Fruit fly (Drosophila melanogaster) whole organism, embryonic: ENCODE results near the gene CG31231.

Experiments
- ATbp ChIP-seq: fragments of 200-800 bp; sonication (Bioruptor generic); optimal IDR thresholded peaks from 2 replicates; lab custom pipeline; 2017; ENCODE audit warnings: missing biosample characterization, mild to moderate bottlenecking, missing genetic modification characterization, missing genetic modification reagents
- Atf3 ChIP-seq: fragments of 200-800 bp; sonication (Bioruptor generic); optimal IDR thresholded peaks from 3 replicates; lab custom pipeline; 2016; ENCODE audit warnings: missing biosample characterization, missing genetic modification characterization
- Atf6 ChIP-seq: fragments of 200-800 bp; sonication (Bioruptor generic); IDR thresholded peaks from 2 replicates; pipeline ENCODE4 v1.3.6; 2022; ENCODE audit warnings: missing biosample characterization, missing genetic modification characterization
- Awh ChIP-seq: fragments of 200-800 bp; sonication (Bioruptor generic); IDR thresholded peaks from 2 replicates; pipeline ENCODE4, ENCODE4 v1.3.6; 2022; ENCODE audit warnings: missing biosample characterization, missing genetic modification characterization
- CG10267 ChIP-seq: fragments of 200-800 bp; sonication (Bioruptor generic); optimal IDR thresholded peaks from 2 replicates; lab custom pipeline; 2018; ENCODE audit warnings: missing biosample characterization, mild to moderate bottlenecking, missing genetic modification characterization, moderate library complexity
- CG11247 ChIP-seq: fragments of 200-800 bp; sonication (Bioruptor generic); IDR thresholded peaks from 2 replicates; pipeline ENCODE4 v1.3.6; 2022; ENCODE audit warnings: missing biosample characterization, missing genetic modification characterization
- CG11456 ChIP-seq: fragments of 200-800 bp; sonication (Bioruptor generic); IDR thresholded peaks from 3 replicates; pipeline ENCODE4 v1.3.6; 2022; ENCODE audit warnings: missing biosample characterization, missing genetic modification characterization
- CG11695 ChIP-seq: fragments of 200-800 bp; sonication (Bioruptor generic); IDR thresholded peaks from 3 replicates; pipeline ENCODE4 v1.3.6; 2022; ENCODE audit warnings: missing biosample characterization, missing genetic modification characterization
- CG12391 ChIP-seq: fragments of 200-800 bp; sonication (Bioruptor generic); optimal IDR thresholded peaks from 3 replicates; lab custom pipeline; 2018; ENCODE audit warnings: missing biosample characterization, mild to moderate bottlenecking, missing genetic modification characterization, moderate library complexity
- CG14860 ChIP-seq: fragments of 200-800 bp; sonication (Bioruptor generic); IDR thresholded peaks from 3 replicates; pipeline ENCODE4 v1.3.6; 2022; ENCODE audit warnings: missing biosample characterization, missing genetic modification characterization; ENCODE audit not compliant: partially characterized antibody
- CG15479 ChIP-seq: fragments of 200-800 bp; sonication (Bioruptor generic); optimal IDR thresholded peaks from 3 replicates; lab custom pipeline; 2019; ENCODE audit warnings: missing biosample characterization, mild to moderate bottlenecking, missing genetic modification characterization, moderate library complexity
- CG1603 ChIP-seq: fragments of 200-800 bp; sonication (Bioruptor generic); optimal IDR thresholded peaks from 2 replicates; lab custom pipeline; 2019; ENCODE audit warnings: missing biosample characterization, mild to moderate bottlenecking, missing genetic modification characterization, moderate library complexity
- CG16813 ChIP-seq: fragments of 200-800 bp; sonication (Bioruptor generic); IDR thresholded peaks from 3 replicates; pipeline ENCODE4 v1.3.6; 2022; ENCODE audit warnings: missing biosample characterization, missing genetic modification characterization; ENCODE audit not compliant: partially characterized antibody
- CG18599 ChIP-seq: fragments of 200-800 bp; sonication (Bioruptor generic); optimal IDR thresholded peaks from 3 replicates; lab custom pipeline; 2017; ENCODE audit warnings: missing biosample characterization, missing genetic modification characterization, mild to moderate bottlenecking, moderate library complexity, missing genetic modification reagents
- CG18619 ChIP-seq: fragments of 200-800 bp; sonication (Bioruptor generic); optimal IDR thresholded peaks from 3 replicates; lab custom pipeline; 2017; ENCODE audit warnings: missing biosample characterization, mild to moderate bottlenecking, missing genetic modification characterization
- CG2116 ChIP-seq: fragments of 200-800 bp; sonication (Bioruptor generic); optimal IDR thresholded peaks from 3 replicates; lab custom pipeline; 2018; ENCODE audit warnings: missing biosample characterization, mild to moderate bottlenecking, missing genetic modification characterization
- CG31224 ChIP-seq: fragments of 200-800 bp; sonication (Bioruptor generic); IDR thresholded peaks from 2 replicates; pipeline ENCODE4 v1.3.6; 2022; ENCODE audit warnings: missing biosample characterization, missing genetic modification characterization
- CG34224 ChIP-seq: fragments of 200-800 bp; sonication (Bioruptor generic); IDR thresholded peaks from 3 replicates; pipeline ENCODE4 v1.3.6; 2022; ENCODE audit warnings: missing biosample characterization, missing genetic modification characterization; ENCODE audit not compliant: partially characterized antibody
- CG5953 ChIP-seq: fragments of 200-800 bp; sonication (Bioruptor generic); IDR thresholded peaks from 2 replicates; pipeline ENCODE4 v1.3.6; 2022; ENCODE audit warnings: missing biosample characterization, missing genetic modification characterization
- CG6683 ChIP-seq: fragments of 200-800 bp; sonication (Bioruptor generic); optimal IDR thresholded peaks from 2 replicates; lab custom pipeline; 2017; ENCODE audit warnings: missing biosample characterization, mild to moderate bottlenecking, missing genetic modification characterization, missing genetic modification reagents
- CG6791 ChIP-seq: fragments of 200-800 bp; sonication (Bioruptor generic); IDR thresholded peaks from 3 replicates; pipeline ENCODE4 v1.3.6; 2022; ENCODE audit warnings: missing biosample characterization, missing genetic modification characterization; ENCODE audit not compliant: partially characterized antibody
- CG7987 ChIP-seq: fragments of 200-800 bp; sonication (Bioruptor generic); optimal IDR thresholded peaks from 2 replicates; lab custom pipeline; 2018; ENCODE audit warnings: missing biosample characterization, mild to moderate bottlenecking, missing genetic modification characterization, moderate library complexity
- D19B ChIP-seq: fragments of 200-800 bp; sonication (Bioruptor generic); optimal IDR thresholded peaks from 2 replicates; lab custom pipeline; 2017; ENCODE audit warnings: missing biosample characterization, mild to moderate bottlenecking, missing genetic modification characterization
- Dref ChIP-seq: fragments of 200-800 bp; sonication (Bioruptor generic); IDR thresholded peaks from 2 replicates; pipeline ENCODE4 v1.3.6; 2022; ENCODE audit warnings: missing biosample characterization, missing genetic modification characterization
- Fer3 ChIP-seq: fragments of 200-800 bp; sonication (Bioruptor generic); optimal IDR thresholded peaks from 2 replicates; lab custom pipeline; 2018; ENCODE audit warnings: missing biosample characterization, mild to moderate bottlenecking, missing genetic modification characterization, moderate library complexity
- HLHmδ ChIP-seq: fragments of 200-800 bp; sonication (Bioruptor generic); optimal IDR thresholded peaks from 2 replicates; lab custom pipeline; 2018; ENCODE audit warnings: missing biosample characterization, mild to moderate bottlenecking, missing genetic modification characterization, moderate library complexity
- Hey ChIP-seq: fragments of 200-800 bp; sonication (Bioruptor generic); optimal IDR thresholded peaks from 3 replicates; lab custom pipeline; 2018; ENCODE audit warnings: missing biosample characterization, mild to moderate bottlenecking, missing genetic modification characterization
- Hr39 ChIP-seq: fragments of >200 bp; optimal IDR thresholded peaks from 2 replicates; lab custom pipeline; 2017
- MBD-R2 ChIP-seq: fragments of 200-800 bp; sonication (Bioruptor generic); IDR thresholded peaks from 2 replicates; pipeline ENCODE4 v1.3.6; 2022; ENCODE audit warnings: missing biosample characterization, missing genetic modification characterization
- Mes4 ChIP-seq: fragments of 200-800 bp; sonication (Bioruptor generic); optimal IDR thresholded peaks from 2 replicates; lab custom pipeline; 2016; ENCODE audit warnings: missing biosample characterization, missing genetic modification characterization
- NK7.1 ChIP-seq: fragments of 200-800 bp; sonication (Bioruptor generic); optimal IDR thresholded peaks from 3 replicates; lab custom pipeline; 2016; ENCODE audit warnings: missing biosample characterization, missing genetic modification characterization
- Ravus ChIP-seq: fragments of 200-800 bp; sonication (Bioruptor generic); IDR thresholded peaks from 2 replicates; pipeline ENCODE4 v1.3.6; 2022; ENCODE audit warnings: missing biosample characterization, missing genetic modification characterization
- Stat92E ChIP-seq, 3 experiments: fragments of >200 bp in 2 of 3; fragments of 200-800 bp in 1 of 3; sonication (Bioruptor generic) in 1 of 3; optimal IDR thresholded peaks; 2 replicates each; lab custom pipeline; 2017 to 2019; ENCODE audit warnings: missing biosample characterization in 3 of 3, missing genetic modification characterization in 3 of 3, mild to moderate bottlenecking in 1 of 3, moderate library complexity in 1 of 3
- bowl ChIP-seq: fragments of 200-800 bp; sonication (Bioruptor generic); IDR thresholded peaks from 2 replicates; pipeline ENCODE4 v1.3.6; 2022; ENCODE audit warnings: missing biosample characterization, missing genetic modification characterization
- br ChIP-seq: fragments of >200 bp; optimal IDR thresholded peaks from 2 replicates; lab custom pipeline; 2017
- caup ChIP-seq: fragments of 200-800 bp; sonication (Bioruptor generic); optimal IDR thresholded peaks from 3 replicates; lab custom pipeline; 2017; ENCODE audit warnings: missing biosample characterization, mild to moderate bottlenecking, missing genetic modification characterization, moderate library complexity; ENCODE audit not compliant: severe bottlenecking
- eyg ChIP-seq: fragments of 200-800 bp; sonication (Bioruptor generic); optimal IDR thresholded peaks from 3 replicates; lab custom pipeline; 2016; ENCODE audit warnings: missing biosample characterization, missing genetic modification characterization
- fd3F ChIP-seq: fragments of 200-800 bp; sonication (Bioruptor generic); optimal IDR thresholded peaks from 2 replicates; lab custom pipeline; 2018; ENCODE audit warnings: missing biosample characterization, mild to moderate bottlenecking, missing genetic modification characterization, moderate library complexity
- gsb ChIP-seq: fragments of 200-800 bp; sonication (Bioruptor generic); IDR thresholded peaks from 2 replicates; pipeline ENCODE4 v1.3.6; 2022; ENCODE audit warnings: missing biosample characterization, missing genetic modification characterization
- onecut ChIP-seq: fragments of 200-800 bp; sonication (Bioruptor generic); IDR thresholded peaks from 2 replicates; pipeline ENCODE4 v1.3.6; 2022; ENCODE audit warnings: missing biosample characterization, missing genetic modification characterization
- pfk ChIP-seq: fragments of 200-800 bp; sonication (Bioruptor generic); optimal IDR thresholded peaks from 2 replicates; lab custom pipeline; 2018; ENCODE audit warnings: missing biosample characterization, mild to moderate bottlenecking, missing genetic modification characterization, moderate library complexity
- pzg ChIP-seq: fragments of 200-800 bp; sonication (Bioruptor generic); optimal IDR thresholded peaks from 3 replicates; lab custom pipeline; 2018; ENCODE audit warnings: missing biosample characterization, mild to moderate bottlenecking, missing genetic modification characterization, moderate library complexity
- rib ChIP-seq: fragments of 200-800 bp; sonication (Bioruptor generic); IDR thresholded peaks from 2 replicates; pipeline ENCODE4 v1.3.6; 2022; ENCODE audit warnings: missing biosample characterization, missing genetic modification characterization
- run ChIP-seq: fragments of 200-800 bp; sonication (Bioruptor generic); optimal IDR thresholded peaks from 3 replicates; lab custom pipeline; 2018; ENCODE audit warnings: missing biosample characterization, mild to moderate bottlenecking, missing genetic modification characterization
- sisA ChIP-seq: fragments of 200-800 bp; sonication (Bioruptor generic); IDR thresholded peaks from 2 replicates; pipeline ENCODE4 v1.3.6; 2022; ENCODE audit warnings: missing biosample characterization, missing genetic modification characterization
- sqz ChIP-seq: fragments of 200-800 bp; sonication (Bioruptor generic); optimal IDR thresholded peaks from 3 replicates; lab custom pipeline; 2018; ENCODE audit warnings: missing biosample characterization, mild to moderate bottlenecking, missing genetic modification characterization
- trem ChIP-seq: fragments of 200-800 bp; optimal IDR thresholded peaks from 3 replicates; lab custom pipeline; 2019; ENCODE audit warnings: missing biosample characterization, mild to moderate bottlenecking, missing genetic modification characterization, moderate library complexity
- ttk ChIP-seq: fragments of 200-800 bp; sonication (Bioruptor generic); IDR thresholded peaks from 2 replicates; pipeline ENCODE4 v2.1.2; 2022; ENCODE audit warnings: missing biosample characterization, missing genetic modification characterization
- twi ChIP-seq: fragments of 200-800 bp; optimal IDR thresholded peaks from 2 replicates; lab custom pipeline; 2019; ENCODE audit warnings: missing biosample characterization, mild to moderate bottlenecking, missing genetic modification characterization, moderate library complexity
- zen2 ChIP-seq: fragments of 200-800 bp; sonication (Bioruptor generic); IDR thresholded peaks from 3 replicates; pipeline ENCODE4 v1.3.6; 2022; ENCODE audit warnings: missing biosample characterization, missing genetic modification characterization; ENCODE audit not compliant: partially characterized antibody

Gene CG31231

DNA sequence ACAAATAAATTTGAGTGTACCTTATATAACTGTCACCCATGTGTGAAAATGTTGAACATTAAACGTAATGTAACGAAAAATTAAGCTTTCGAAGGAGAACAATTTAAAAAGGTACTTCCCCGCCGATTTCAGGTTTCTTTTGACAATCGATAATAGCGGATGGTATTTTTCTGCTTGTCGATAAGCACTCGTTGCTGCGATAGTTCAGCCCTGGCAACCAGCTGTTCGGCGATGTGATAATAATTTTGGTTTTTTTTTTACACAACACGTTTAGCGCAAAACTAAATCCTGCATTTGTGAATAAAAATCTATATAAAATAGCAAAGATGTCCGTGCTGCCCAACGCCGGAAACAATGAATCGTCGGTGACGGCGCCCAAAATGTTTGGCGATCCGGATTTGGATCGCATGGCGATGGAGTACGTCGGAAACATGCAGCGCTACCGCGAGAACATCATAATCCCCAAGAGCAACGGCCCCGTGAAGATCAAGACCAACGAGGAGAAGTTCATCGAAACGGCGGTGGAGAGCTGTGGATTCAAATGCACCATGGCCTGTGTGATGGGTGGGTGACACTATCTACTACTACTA lies 2.6 kb downstream of the CG31231 start, which contains the start of gene CG31229 (continued):
- TF ChIP-seq CG6683 (GFP tag; lab: Kevin White, UChicago) (no peak), twi (no peak), CG2116 (GFP tag; lab: Kevin White, UChicago) (peak; percentile 62), CG5953 (GFP tag; lab: Robert Waterston, UW) (no peak), caup (GFP tag; lab: Kevin White, UChicago) (no peak), Hey (tag; lab: Kevin White, UChicago) (no peak), CG18619 (GFP tag; lab: Kevin White, UChicago) (no peak), CG31224 (GFP tag; lab: Robert Waterston, UW) (no peak), br (lab: Kevin White, UChicago) (no peak), fd3F (GFP tag; lab: Kevin White, UChicago) (no peak), run (tag; lab: Kevin White, UChicago) (no peak), CG15479 (GFP tag; lab: Kevin White, UChicago) (no peak), Mes4 (GFP tag; lab: Kevin White, UChicago) (no peak), CG7987 (GFP tag; lab: Kevin White, UChicago) (no peak), Ravus (GFP tag; lab: Robert Waterston, UW) (no peak), rib (no peak), CG18599 (GFP tag; lab: Kevin White, UChicago) (no peak), CG6791 (GFP tag; lab: Robert Waterston, UW) (peak; percentile 56; the same call in 1 of the 3 replicates), onecut (no peak), CG14860 (GFP tag; lab: Robert Waterston, UW) (no peak), Dref (GFP tag; lab: Robert Waterston, UW) (peak; percentile 86), HLHmδ (no peak), CG12391 (tag; lab: Kevin White, UChicago) (no peak), NK7.1 (no peak), sisA (GFP tag; lab: Robert Waterston, UW) (no peak), bowl (GFP tag; lab: Robert Waterston, UW) (no peak), Awh (GFP tag; lab: Robert Waterston, UW) (no peak), pzg (GFP tag; lab: Kevin White, UChicago) (peak; percentile 65), ttk (no peak), trem (peak; percentile 6), gsb (no peak), Fer3 (tag; lab: Kevin White, UChicago) (no peak), CG10267 (tag; lab: Kevin White, UChicago) (peak; percentile 8), CG11456 (no peak), pfk (GFP tag; lab: Kevin White, UChicago) (no peak), Stat92E (GFP tag; optimal IDR thresholded peaks at IDR 0.05; lab: Kevin White, UChicago) (no peak), CG1603 (peak; percentile 23), eyg (GFP tag; lab: Kevin White, UChicago) (no peak), zen2 (GFP tag; lab: Robert Waterston, UW) (peak; percentile 59; the same call in 2 of the 3 replicates), CG16813 (GFP tag; lab: Robert Waterston, UW) (peak; percentile 43; the same call in 2 of the 3 replicates), D19B (no peak), CG11247 (GFP tag; lab: Robert Waterston, UW) (no peak), MBD-R2 (GFP tag; lab: Robert Waterston, UW) (peak; percentile 90), Atf3 (no peak), CG11695 (no peak), Atf6 (GFP tag; lab: Robert Waterston, UW) (no peak), ATbp (GFP tag; lab: Kevin White, UChicago) (no peak), Hr39 (lab: Kevin White, UChicago) (no peak), CG34224 (GFP tag; lab: Robert Waterston, UW) (peak; percentile 57), sqz (GFP tag; lab: Kevin White, UChicago) (peak; percentile 89)
